Fruit fly (Drosophila melanogaster) whole organism, adult: ENCODE data around the gene CG17931.

Source experiments
- CG11617 ChIP-seq: fragments of 200-800 bp; sonication (Bioruptor generic); optimal IDR thresholded peaks from 2 replicates; lab custom pipeline; 2017; ENCODE audit warnings: mild to moderate bottlenecking, missing biosample characterization, missing genetic modification reagents, missing genetic modification characterization
- CG12768 ChIP-seq: fragments of 200-800 bp; sonication (Bioruptor generic); optimal IDR thresholded peaks from 2 replicates; lab custom pipeline; 2017; ENCODE audit warnings: missing biosample characterization, missing genetic modification characterization, mild to moderate bottlenecking, moderate library complexity, missing genetic modification reagents
- CG5204 ChIP-seq: fragments of 200-800 bp; sonication (Bioruptor generic); optimal IDR thresholded peaks from 2 replicates; lab custom pipeline; 2016; ENCODE audit warnings: missing biosample characterization, missing genetic modification characterization
- CG7101 ChIP-seq: fragments of 200-800 bp; sonication (Bioruptor generic); optimal IDR thresholded peaks from 2 replicates; lab custom pipeline; 2018; ENCODE audit warnings: missing biosample characterization, mild to moderate bottlenecking, missing genetic modification characterization, moderate library complexity
- Clk ChIP-seq: fragments of 200-800 bp; sonication (Bioruptor generic); optimal IDR thresholded peaks from 2 replicates; lab custom pipeline; 2017; ENCODE audit warnings: missing biosample characterization, missing genetic modification characterization
- Crg-1 ChIP-seq: fragments of 200-800 bp; sonication (Bioruptor generic); optimal IDR thresholded peaks from 2 replicates; lab custom pipeline; 2016; ENCODE audit warnings: missing biosample characterization, missing genetic modification characterization
- Hr96 ChIP-seq: fragments of 200-800 bp; sonication (Bioruptor generic); optimal IDR thresholded peaks from 2 replicates; lab custom pipeline; 2016; ENCODE audit warnings: missing biosample characterization, missing genetic modification characterization
- Mnt ChIP-seq: fragments of 200-800 bp; sonication (Bioruptor generic); optimal IDR thresholded peaks from 2 replicates; lab custom pipeline; 2016; ENCODE audit warnings: missing biosample characterization, mild to moderate bottlenecking, missing genetic modification characterization
- bab1 ChIP-seq: fragments of 200-800 bp; sonication (Bioruptor generic); optimal IDR thresholded peaks from 3 replicates; lab custom pipeline; 2019; ENCODE audit warnings: missing biosample characterization, mild to moderate bottlenecking, missing genetic modification characterization, moderate library complexity
- cic ChIP-seq: fragments of 200-800 bp; sonication (Bioruptor generic); optimal IDR thresholded peaks from 2 replicates; lab custom pipeline; 2017; ENCODE audit warnings: missing biosample characterization, mild to moderate bottlenecking, missing genetic modification characterization, moderate library complexity
- kay ChIP-seq: fragments of 200-800 bp; sonication (Bioruptor generic); peaks from one replicate; lab custom pipeline; 2016; ENCODE audit warnings: missing biosample characterization, missing genetic modification characterization, borderline replicate concordance
- ovo ChIP-seq: fragments of 200-800 bp; sonication (Bioruptor generic); optimal IDR thresholded peaks from 2 replicates; lab custom pipeline; 2016; ENCODE audit warnings: missing biosample characterization, missing genetic modification characterization
- pad ChIP-seq: fragments of 200-800 bp; sonication (Bioruptor generic); optimal IDR thresholded peaks from 3 replicates; lab custom pipeline; 2017; ENCODE audit warnings: missing biosample characterization, missing genetic modification characterization, mild to moderate bottlenecking, moderate library complexity, missing genetic modification reagents
- tj ChIP-seq: fragments of 200-800 bp; sonication (Bioruptor generic); optimal IDR thresholded peaks from 3 replicates; lab custom pipeline; 2017; ENCODE audit warnings: missing biosample characterization, mild to moderate bottlenecking, missing genetic modification characterization, moderate library complexity

- TF ChIP-seq Clk (GFP tag; lab: Kevin White, UChicago): no peak
- no peak for TF ChIP-seq Hr96
- no peak for TF ChIP-seq Mnt (GFP tag; lab: Kevin White, UChicago)
- no peak for TF ChIP-seq Crg-1
- no peak for TF ChIP-seq bab1 (GFP tag; lab: Kevin White, UChicago)
- no peak for TF ChIP-seq CG11617 (GFP tag; lab: Kevin White, UChicago)
- TF ChIP-seq kay: no peak
- no peak for TF ChIP-seq pad (GFP tag; lab: Kevin White, UChicago)
- TF ChIP-seq CG7101 (tag; lab: Kevin White, UChicago): no peak
- TF ChIP-seq cic (GFP tag; lab: Kevin White, UChicago): no peak
- no peak for TF ChIP-seq ovo (GFP tag; lab: Kevin White, UChicago)
- TF ChIP-seq tj (GFP tag; lab: Kevin White, UChicago): no peak
- TF ChIP-seq CG5204 (GFP tag; lab: Kevin White, UChicago): no peak
- TF ChIP-seq CG12768: no peak
Observed at dm6 chr3R:16403734-16404057, 44.4 kb upstream of the CG17931 start.
